Worm (Caenorhabditis elegans): Measurements from ENCODE around the gene ugt-48.

DNA sequence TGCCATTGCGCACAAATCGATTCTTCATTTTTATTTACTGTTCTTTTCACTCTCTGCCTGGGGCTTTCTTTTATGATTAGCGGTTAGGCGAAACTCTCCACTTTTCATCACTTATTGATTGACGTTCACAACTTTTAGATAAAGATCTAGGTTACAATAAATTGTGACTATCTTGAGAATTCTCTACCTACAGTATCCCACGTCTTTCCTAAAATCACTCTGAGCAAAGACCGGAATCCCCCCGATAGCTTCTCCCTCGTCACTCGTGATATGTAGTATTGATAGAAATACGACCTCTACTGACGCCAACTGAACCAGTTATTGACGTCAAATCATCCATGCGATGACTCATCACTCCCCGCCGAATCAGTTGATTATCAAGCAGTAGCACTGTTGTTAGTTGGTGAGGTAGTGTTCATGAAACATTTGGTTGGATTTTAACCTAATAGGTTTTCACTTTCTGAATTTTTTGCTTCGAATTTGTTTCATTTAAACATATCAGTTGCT, 26.1 kb downstream of the ugt-48 start, which contains the start of gene hir-1:
- TF ChIP-seq snpc-4 (tag; optimal IDR thresholded peaks at IDR 0.05): no peak
- TF ChIP-seq ztf-11 (tag; optimal IDR thresholded peaks at IDR 0.05): no peak
- TF ChIP-seq nhr-28 (tag; optimal IDR thresholded peaks at IDR 0.05): no peak
- no peak for TF ChIP-seq lsy-2 (tag; optimal IDR thresholded peaks at IDR 0.05)
- no peak for TF ChIP-seq unc-120 (tag; optimal IDR thresholded peaks at IDR 0.05; ENCODE audit: poor library complexity, severe bottlenecking)
- TF ChIP-seq elt-3 (tag; optimal IDR thresholded peaks at IDR 0.05): no peak
- TF ChIP-seq nhr-76 (tag; optimal IDR thresholded peaks at IDR 0.05): no peak
- TF ChIP-seq ham-2 (GFP tag; optimal IDR thresholded peaks at IDR 0.05): no peak

All from whole organism, mixed stage, embryonic.